Worm (Caenorhabditis elegans) whole organism, L4/young adult: ENCODE results near the gene srx-34.

Source experiments
- W03F9.2 ChIP-seq: fragments of 150-350 bp; optimal IDR thresholded peaks from 2 replicates; lab custom pipeline; 2014; ENCODE audit warnings: missing biosample characterization, missing genetic modification characterization
- dao-5 ChIP-seq: sonication (generic microtip); optimal IDR thresholded peaks from 2 replicates; lab custom pipeline; 2016; ENCODE audit warnings: missing genotype, missing genetic modification characterization, moderate library complexity, missing compliant biosample characterization
- him-1 ChIP-seq: sonication (generic microtip); optimal IDR thresholded peaks from 2 replicates; lab custom pipeline; 2016; ENCODE audit warnings: missing genotype, missing genetic modification reagents, missing genetic modification characterization, missing compliant biosample characterization

srx-34 gene

DNA sequence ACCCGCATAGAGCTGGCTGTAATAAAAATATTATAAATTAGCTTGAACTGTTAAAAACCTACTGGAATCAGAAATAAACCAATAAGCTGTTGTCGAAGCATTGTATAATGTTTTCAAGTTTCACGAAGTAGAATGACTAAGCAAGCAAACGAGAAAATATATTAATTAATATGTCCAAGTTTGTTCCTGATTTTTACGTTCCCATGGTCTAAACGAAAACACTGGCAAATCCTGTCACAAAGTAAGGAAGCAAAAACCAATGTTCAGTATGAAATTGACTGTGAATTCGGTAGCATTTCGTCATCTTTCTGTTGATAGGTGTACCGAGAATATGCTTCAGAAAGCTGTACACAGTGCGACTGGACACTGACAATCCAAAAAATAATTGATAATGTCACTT, at the start of gene srx-34:
Gene srx-34, minus strand, starts transcription at position 101 of the 400 bp plus-strand sequence.
- no peak for TF ChIP-seq W03F9.2 (tag; lab: Kevin White, UChicago)

DNA sequence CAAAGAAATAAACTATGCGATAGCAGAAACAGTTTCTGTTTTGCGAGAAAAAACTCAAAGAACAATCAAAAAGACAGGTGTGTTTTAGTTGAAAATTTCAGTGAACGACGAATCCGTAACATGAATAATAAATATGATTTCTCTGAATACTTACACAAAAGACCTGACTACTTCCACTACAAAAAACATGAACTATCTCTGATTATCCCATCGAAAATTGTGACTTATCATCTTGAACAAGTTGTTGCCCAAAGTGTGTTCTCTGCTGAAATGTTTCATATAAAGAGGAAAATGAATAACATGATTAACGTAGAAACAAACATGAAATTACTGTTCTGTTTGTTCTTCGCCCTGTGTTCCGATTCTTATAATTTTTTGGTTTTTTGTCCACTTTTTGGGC, 46.6 kb upstream of the srx-34 start, which contains the start of gene ugt-36:
Gene ugt-36, plus strand, starts transcription at position 301 of the 400 bp plus-strand sequence.
- TF ChIP-seq him-1 (no peak), dao-5 (no peak), W03F9.2 (tag; lab: Kevin White, UChicago) (no peak)

DNA sequence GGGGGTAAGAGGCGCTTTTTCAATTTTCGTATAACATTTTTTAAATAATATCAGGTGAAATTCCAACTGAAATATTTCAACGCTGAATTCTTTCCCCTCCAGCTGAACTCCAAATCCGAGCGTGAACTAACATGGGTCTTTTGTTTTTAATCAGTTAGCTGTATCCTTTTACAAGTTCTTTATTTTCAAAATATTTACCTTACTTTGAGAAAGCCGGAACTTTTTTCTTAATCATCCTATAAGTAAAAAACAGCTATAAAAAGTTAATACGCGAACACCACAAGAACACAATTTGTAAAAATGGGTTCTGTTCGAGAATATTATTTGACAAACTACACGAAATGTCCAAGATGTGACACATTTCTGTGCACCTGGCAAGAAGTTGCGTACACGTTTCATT, 44.1 kb upstream of the srx-34 start, which contains the start of gene srh-83:
Gene srh-83, plus strand, starts transcription at position 301 of the 400 bp plus-strand sequence.
- no peak for TF ChIP-seq W03F9.2 (tag; lab: Kevin White, UChicago)
- TF ChIP-seq dao-5, result no peak
- TF ChIP-seq him-1, result no peak

DNA sequence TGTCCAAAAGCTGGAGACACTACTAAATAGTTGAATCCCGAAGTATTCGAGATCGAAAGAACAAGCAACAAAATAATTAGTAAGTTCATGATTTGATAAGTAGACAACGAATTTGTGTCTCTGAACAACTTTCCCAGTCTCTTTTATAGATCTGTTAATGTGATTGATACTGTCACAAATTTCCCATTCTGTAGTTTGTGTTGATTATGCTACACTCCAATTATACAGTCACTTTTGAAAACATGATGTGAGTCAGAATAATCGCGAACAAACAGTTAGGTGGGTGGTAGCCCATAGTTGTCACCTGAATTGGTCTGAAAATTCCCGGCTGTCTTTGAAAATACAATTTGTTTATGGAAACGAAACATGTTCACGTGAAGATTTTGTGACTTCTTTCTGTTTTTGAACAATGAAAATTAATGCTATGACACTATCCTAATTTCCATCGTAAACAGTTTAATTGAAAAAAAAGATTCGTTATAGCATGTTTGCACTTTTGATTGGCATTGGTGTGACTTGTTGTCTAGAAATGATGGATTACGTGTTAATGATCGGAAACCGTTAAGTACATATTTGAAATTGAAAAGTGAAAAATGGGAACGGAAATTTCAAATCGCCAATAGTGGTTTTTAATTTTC, 43.5 kb upstream of the srx-34 start, which contains the start of gene ugt-41:
Gene ugt-41, minus strand, starts transcription at position 119 of the 638 bp plus-strand sequence.
- TF ChIP-seq him-1, result no peak

DNA sequence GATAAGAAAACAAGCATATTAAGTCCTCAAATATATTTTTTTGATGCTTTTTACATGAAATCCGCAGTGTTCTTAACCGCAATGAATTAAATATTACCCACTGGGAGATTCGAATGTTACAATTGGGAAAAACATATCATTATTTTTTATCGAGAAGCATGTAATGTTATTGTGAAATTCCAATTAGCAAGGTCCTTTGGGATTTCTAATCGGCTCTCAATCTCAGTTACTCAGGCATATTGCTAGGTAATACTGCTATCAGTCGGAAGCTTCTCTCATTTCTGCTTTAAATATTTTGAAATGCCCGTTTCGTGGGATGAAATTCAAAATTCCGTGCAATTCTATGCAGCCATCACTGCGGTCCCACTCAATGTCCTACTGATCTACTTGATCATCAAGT, 39.3 kb upstream of the srx-34 start, which contains the start of gene str-204:
Gene str-204, plus strand, starts transcription at position 301 of the 400 bp plus-strand sequence.
- TF ChIP-seq him-1, result no peak

DNA sequence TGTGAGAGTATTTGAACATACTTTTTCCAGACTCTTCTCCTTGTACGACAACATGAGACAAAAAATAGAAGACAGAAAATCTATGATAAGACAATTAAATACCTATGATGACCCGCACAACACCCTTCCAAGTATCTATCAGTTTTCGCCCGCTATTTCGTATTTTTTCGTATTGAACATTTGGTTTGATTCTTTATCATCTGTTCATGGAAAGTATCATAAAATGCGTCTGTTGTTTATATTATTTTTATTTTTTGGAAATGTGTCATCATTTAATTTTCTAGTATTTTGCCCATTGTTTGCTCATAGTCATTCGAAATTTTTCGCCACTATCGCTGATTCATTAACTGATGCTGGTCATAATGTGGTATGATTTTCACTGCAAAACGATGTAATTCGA, 37.0 kb upstream of the srx-34 start, which contains the start of gene ugt-39:
Gene ugt-39, plus strand, starts transcription at position 54 of the 400 bp plus-strand sequence.
- no peak for TF ChIP-seq W03F9.2 (tag; lab: Kevin White, UChicago)
- no peak for TF ChIP-seq him-1
- no peak for TF ChIP-seq dao-5

DNA sequence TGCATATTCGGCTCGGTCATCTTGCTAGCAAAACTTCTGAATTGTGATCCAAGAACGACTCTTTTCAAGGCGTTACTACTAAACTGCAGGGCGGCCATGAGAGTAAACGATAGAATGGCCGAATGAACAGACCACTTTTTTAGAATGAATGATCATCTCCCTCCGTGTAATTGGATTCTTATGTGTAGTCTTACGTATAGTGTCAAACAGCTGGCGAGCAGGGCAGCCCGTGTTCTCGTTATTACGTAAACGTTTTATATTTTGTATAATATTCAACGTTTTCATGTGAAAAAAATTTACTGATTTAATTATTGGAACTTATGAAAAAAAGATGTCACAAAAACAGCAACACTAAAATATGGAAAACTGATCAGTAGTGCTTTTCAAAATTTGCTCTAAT, 36.0 kb upstream of the srx-34 start, which contains the start of gene F10D2.10:
Gene F10D2.10, minus strand, starts transcription at position 101 of the 400 bp plus-strand sequence.
- no peak for TF ChIP-seq W03F9.2 (tag; lab: Kevin White, UChicago)
- no peak for TF ChIP-seq dao-5
- no peak for TF ChIP-seq him-1

DNA sequence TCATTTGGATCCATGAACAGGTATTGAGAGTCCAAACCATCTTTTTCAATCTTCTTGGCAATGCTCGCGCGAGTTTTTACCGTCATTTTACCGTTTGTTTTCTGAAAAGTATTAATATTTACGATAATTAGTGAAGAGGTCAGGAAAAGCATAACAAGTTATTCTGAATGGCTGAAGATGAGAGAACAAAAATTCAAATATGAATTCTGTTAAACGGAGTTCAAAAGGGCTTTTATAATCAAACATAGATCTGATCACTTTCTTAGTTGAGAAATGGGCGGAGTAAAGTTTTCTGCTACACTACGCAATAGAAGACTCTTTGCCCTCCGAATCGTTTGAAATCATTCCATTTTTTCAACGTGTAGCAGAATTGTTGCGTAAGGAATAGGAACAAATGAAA, 33.0 kb upstream of the srx-34 start, which contains the start of gene fat-7:
Gene fat-7, minus strand, starts transcription at position 101 of the 400 bp plus-strand sequence.
- no peak for TF ChIP-seq W03F9.2 (tag; lab: Kevin White, UChicago)

DNA sequence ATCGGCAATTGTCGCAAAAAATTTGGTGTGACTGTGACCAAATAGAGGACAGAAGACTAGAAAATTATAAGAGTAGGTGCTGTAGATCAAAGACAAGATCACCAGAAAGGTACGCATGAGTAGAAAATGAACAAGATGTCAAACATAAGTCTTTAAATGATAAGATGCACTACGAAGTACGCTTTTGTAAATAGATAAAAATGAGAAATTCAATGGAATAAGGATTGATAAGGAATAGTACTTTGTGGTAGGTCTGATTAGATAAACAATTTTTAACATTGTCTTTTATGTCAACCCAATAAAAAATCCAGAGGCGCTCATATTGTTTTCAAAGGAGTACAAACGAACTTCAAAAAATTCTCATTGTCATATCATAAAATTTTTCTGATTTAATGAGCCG, 30.5 kb upstream of the srx-34 start, which contains the start of gene F10D2.8:
Gene F10D2.8, minus strand, starts transcription at position 145 of the 400 bp plus-strand sequence.
- no peak for TF ChIP-seq dao-5
- TF ChIP-seq W03F9.2 (tag; lab: Kevin White, UChicago), result no peak
- TF ChIP-seq him-1, result no peak

DNA sequence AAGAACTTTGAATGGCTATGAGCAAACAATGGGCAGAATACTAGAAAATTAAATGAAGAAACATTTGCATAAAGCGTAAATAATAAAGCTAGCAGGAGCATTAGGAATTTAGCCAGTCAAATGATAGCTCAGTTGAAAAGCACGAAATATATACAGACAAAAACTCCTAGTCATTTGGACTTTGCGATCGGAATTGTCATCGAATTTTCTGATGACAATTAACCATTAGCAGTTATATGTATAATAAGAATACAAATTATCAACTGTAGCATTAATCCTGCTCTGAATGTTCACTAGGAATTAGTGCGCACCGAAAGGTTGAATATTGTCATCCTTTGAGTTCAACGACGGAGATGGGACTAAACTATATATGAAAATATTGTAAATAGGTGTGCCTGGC, 27.3 kb upstream of the srx-34 start, which contains the start of gene ugt-38:
Gene ugt-38, minus strand, starts transcription at position 101 of the 400 bp plus-strand sequence.
- TF ChIP-seq dao-5 (no peak), W03F9.2 (tag; lab: Kevin White, UChicago) (no peak), him-1 (no peak)

DNA sequence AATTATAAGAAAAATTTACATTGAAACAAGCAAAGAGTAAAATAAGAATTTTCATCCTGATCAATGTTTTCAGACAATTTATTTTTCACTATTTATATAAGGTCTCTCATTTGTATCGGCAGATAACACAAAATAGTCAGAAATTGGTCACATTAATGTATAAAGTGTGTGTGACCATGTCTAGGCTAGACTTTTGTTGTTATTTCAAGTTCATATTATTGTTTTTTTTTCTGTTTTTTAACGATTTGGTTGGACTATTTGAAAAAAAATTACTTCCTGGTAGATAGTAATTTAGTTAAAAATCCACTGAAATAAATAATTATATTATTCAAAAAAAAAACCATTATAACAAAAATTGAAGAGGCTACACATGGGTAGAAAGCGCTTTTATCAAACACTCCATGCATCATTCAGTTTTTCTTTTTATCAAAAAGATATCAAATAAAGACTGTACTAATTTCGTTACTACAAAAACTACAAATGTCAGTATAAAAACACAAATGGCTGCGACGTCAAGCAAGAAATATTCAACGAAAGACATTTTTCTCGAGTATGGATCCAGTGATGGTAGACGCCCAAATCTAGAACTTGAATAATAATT, 25.3 kb upstream of the srx-34 start, which contains the start of gene ugt-37:
Gene ugt-37, minus strand, starts transcription at position 69 of the 601 bp plus-strand sequence.
- TF ChIP-seq W03F9.2 (tag; lab: Kevin White, UChicago), result no peak
- no peak for TF ChIP-seq dao-5
- no peak for TF ChIP-seq him-1

DNA sequence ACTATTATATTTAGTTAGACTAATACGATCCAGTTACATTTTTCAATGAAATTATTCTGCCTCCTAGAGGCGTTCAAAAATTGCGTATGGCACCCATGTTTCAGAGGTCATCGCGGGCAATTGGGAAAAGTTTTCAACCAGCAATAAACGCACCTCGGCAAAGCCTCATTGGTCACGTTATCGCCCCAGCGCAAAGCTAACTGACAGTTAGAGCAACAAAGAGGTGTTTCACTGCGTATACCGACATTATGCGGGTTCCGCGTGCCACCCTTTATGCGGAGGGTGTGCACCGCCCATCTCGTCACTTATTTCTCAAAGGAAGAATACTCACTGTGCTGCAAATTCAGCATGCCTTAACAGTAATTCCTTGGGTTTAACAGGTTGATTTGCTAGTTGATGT, 22.6 kb upstream of the srx-34 start:
- TF ChIP-seq dao-5, result no peak
- no peak for TF ChIP-seq W03F9.2 (tag; lab: Kevin White, UChicago)
- TF ChIP-seq him-1, result no peak

DNA sequence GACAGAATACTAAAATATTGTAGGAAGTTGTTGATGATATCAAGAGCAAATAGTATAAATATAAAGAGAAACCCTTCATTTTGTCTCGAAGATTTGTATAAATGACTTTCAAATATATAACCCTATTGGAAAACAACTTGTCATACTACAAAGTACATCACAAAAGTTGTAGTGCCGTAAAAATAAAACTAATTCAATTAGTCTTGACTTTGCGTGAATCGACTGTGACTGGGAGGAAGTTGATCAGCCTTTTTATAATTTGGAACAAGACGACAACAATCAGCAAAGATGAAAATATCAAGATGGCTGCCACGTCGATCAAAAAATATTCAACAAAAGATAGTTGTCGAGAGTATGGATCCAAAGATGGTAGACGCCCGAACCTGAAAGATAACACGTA, 21.8 kb upstream of the srx-34 start, which contains the start of gene ugt-40:
Gene ugt-40, minus strand, starts transcription at position 101 of the 400 bp plus-strand sequence.
- TF ChIP-seq dao-5, result no peak
- TF ChIP-seq him-1, result no peak
- TF ChIP-seq W03F9.2 (tag; lab: Kevin White, UChicago), result no peak

DNA sequence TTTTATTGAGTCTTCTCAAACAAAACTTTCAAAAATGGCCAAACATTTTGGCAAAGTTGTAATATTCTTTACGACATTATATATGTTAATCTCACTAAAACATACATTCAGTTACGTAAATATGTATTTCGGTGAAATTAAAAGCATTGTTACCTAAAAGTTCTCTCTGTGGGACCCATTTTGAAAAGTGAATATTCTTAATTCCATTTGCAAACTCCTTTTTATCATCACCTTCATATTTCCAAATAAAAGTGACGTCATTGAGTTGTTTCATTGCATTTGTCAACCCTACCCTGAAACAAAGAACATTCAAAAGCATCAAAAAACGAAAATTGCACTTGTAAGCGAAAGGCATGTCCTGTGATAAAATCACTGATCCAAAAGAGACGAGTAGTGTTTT, 20.3 kb upstream of the srx-34 start:
- TF ChIP-seq W03F9.2 (tag; lab: Kevin White, UChicago) (no peak), dao-5 (no peak), him-1 (no peak)

DNA sequence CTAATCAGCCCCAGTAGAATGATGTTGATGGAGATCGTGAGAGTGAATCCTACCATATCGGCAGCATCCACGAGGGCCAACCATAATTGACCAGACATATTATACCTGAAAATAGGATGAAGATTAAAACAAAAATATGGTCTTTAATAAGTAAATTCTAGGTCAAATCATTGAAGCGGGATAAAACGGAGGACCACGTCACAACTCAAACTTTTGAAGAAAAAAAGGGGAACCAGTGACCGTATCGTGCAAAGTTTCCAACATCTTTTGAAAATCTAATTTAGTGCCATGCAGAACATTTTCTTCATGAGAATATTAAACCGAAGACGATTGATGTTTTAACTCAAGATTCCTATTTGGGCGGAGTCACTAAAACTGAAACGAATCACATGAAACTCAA, 18.3 kb upstream of the srx-34 start, which contains the start of gene str-112:
Gene str-112, minus strand, starts transcription at position 101 of the 400 bp plus-strand sequence.
- no peak for TF ChIP-seq W03F9.2 (tag; lab: Kevin White, UChicago)
